Fruit fly (Drosophila melanogaster) whole organism, pupa: Measurements from ENCODE around the gene Sar1.

ENCODE experiments used
- Pif1B ChIP-seq: fragments of 200-800 bp; sonication (Bioruptor generic); optimal IDR thresholded peaks from 3 replicates; lab custom pipeline; 2016; ENCODE audit warnings: missing biosample characterization, missing genetic modification characterization
- gl ChIP-seq: fragments of 200-800 bp; sonication (Bioruptor generic); optimal IDR thresholded peaks from 2 replicates; lab custom pipeline; 2018; ENCODE audit warnings: missing biosample characterization, mild to moderate bottlenecking, missing genetic modification characterization

DNA sequence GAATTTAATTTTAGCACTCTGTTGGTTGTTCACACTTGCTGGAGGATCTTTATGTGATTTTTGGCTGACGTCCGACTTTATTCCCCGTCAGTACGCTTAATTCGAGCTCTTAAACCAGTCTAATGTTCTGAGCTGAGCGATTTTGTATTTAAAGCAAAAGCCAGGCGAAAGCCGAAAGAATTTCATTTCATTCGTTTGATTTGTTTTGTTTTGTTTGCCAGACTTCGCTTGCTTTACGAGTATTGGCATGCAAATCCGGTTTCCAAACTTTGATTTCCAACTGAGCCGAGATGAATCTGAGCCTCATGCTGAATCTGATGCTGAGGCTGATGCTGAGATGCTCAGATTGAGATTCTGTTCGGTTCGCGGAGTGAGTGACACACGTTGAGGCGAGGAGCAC, 22.4 kb upstream of the Sar1 start, which contains the start of gene CG5391:
- no peak for TF ChIP-seq gl (tag; lab: Kevin White, UChicago)
- TF ChIP-seq Pif1B (GFP tag; lab: Kevin White, UChicago): no peak
